Worm (Caenorhabditis elegans) whole organism, L1 larva: ENCODE measurements around the gene F44D12.10.
"Not testable (repeated sequence)": the region's sequence is repeated elsewhere in the genome, so short reads cannot be mapped to it uniquely, and the experiment has no call there.

Source experiments
- C34B4.2 ChIP-seq: sonication (generic microtip); optimal IDR thresholded peaks from 2 replicates; lab custom pipeline; 2017; ENCODE audit warnings: mild to moderate bottlenecking, missing genetic modification characterization, missing compliant biosample characterization
- F16B12.6 ChIP-seq: fragments of 150-350 bp; optimal IDR thresholded peaks from 2 replicates; lab custom pipeline; 2014; ENCODE audit warnings: missing biosample characterization, missing genetic modification characterization
- aha-1 ChIP-seq: fragments of 150-350 bp; optimal IDR thresholded peaks from 2 replicates; lab custom pipeline; 2014; ENCODE audit warnings: missing biosample characterization, missing genetic modification characterization
- blmp-1 ChIP-seq: fragments of 150-350 bp; optimal IDR thresholded peaks from 2 replicates; lab custom pipeline; 2014; ENCODE audit warnings: missing biosample characterization, missing genetic modification characterization
- ceh-8 ChIP-seq: fragments of 200-800 bp; sonication (Bioruptor generic); optimal IDR thresholded peaks from 2 replicates; lab custom pipeline; 2018; ENCODE audit warnings: mild to moderate bottlenecking, missing genetic modification characterization, moderate library complexity, missing compliant biosample characterization
- ceh-82 ChIP-seq, 3 experiments: fragments of 150-350 bp in 1 of 3; sonication (generic microtip) in 2 of 3; optimal IDR thresholded peaks; 2 replicates each; lab custom pipeline; 2014 to 2017; ENCODE audit warnings: missing biosample characterization in 3 of 3, missing genetic modification characterization in 3 of 3
- ces-1 ChIP-seq: fragments of 150-350 bp; optimal IDR thresholded peaks from 2 replicates; lab custom pipeline; 2014; ENCODE audit warnings: missing biosample characterization, missing genetic modification reagents, missing genetic modification characterization
- dpl-1 ChIP-seq, 3 experiments: fragments of 150-350 bp in 2 of 3; sonication (generic microtip) in 1 of 3; optimal IDR thresholded peaks; 2 replicates each; lab custom pipeline; 2014 to 2017; ENCODE audit warnings: missing biosample characterization in 3 of 3, missing genetic modification characterization in 3 of 3, missing genetic modification reagents in 3 of 3
- dsc-1 ChIP-seq: sonication (generic microtip); optimal IDR thresholded peaks from 2 replicates; lab custom pipeline; 2016; ENCODE audit warnings: mild to moderate bottlenecking, missing genetic modification characterization, missing compliant biosample characterization
- egl-27 ChIP-seq, 2 experiments: fragments of 150-350 bp in 1 of 2; sonication (generic microtip); optimal IDR thresholded peaks; 3 replicates each; lab custom pipeline; 2017 to 2018; ENCODE audit warnings: missing biosample characterization in 2 of 2, missing genetic modification characterization in 2 of 2, missing genetic modification reagents in 2 of 2
- fkh-4 ChIP-seq: sonication (generic microtip); optimal IDR thresholded peaks from 2 replicates; lab custom pipeline; 2016; ENCODE audit warnings: missing compliant biosample characterization, missing genetic modification characterization, borderline replicate concordance
- fkh-8 ChIP-seq: sonication (generic microtip); optimal IDR thresholded peaks from 2 replicates; lab custom pipeline; 2016; ENCODE audit warnings: mild to moderate bottlenecking, missing genetic modification characterization, missing compliant biosample characterization
- fos-1 ChIP-seq: fragments of 150-350 bp; optimal IDR thresholded peaks from 2 replicates; lab custom pipeline; 2014; ENCODE audit warnings: missing biosample characterization, missing genetic modification characterization
- grh-1 ChIP-seq: fragments of 200-800 bp; sonication (Bioruptor generic); IDR thresholded peaks from 2 replicates; pipeline ENCODE4 v1.3.6; 2022; ENCODE audit warnings: missing genetic modification reagents, missing genetic modification characterization, missing compliant biosample characterization
- hlh-17 ChIP-seq: fragments of 200-800 bp; sonication (Bioruptor generic); optimal IDR thresholded peaks from 2 replicates; lab custom pipeline; 2018; ENCODE audit warnings: missing genetic modification characterization, mild to moderate bottlenecking, missing compliant biosample characterization, moderate library complexity, borderline replicate concordance
- hlh-4 ChIP-seq: sonication (generic microtip); optimal IDR thresholded peaks from 2 replicates; lab custom pipeline; 2016; ENCODE audit warnings: mild to moderate bottlenecking, missing genetic modification characterization, missing compliant biosample characterization
- irx-1 ChIP-seq: sonication (generic microtip); optimal IDR thresholded peaks from 2 replicates; lab custom pipeline; 2016; ENCODE audit warnings: missing genetic modification characterization, missing compliant biosample characterization
- isw-1 ChIP-seq: fragments of 200-800 bp; sonication (Bioruptor generic); IDR thresholded peaks from 2 replicates; pipeline ENCODE4 v1.3.6; 2022; ENCODE audit warnings: missing genetic modification characterization, missing compliant biosample characterization
- jun-1 ChIP-seq: fragments of 150-350 bp; optimal IDR thresholded peaks from 2 replicates; lab custom pipeline; 2014; ENCODE audit warnings: missing biosample characterization, missing genetic modification reagents, missing genetic modification characterization
- lin-39 ChIP-seq: fragments of 150-350 bp; optimal IDR thresholded peaks from 2 replicates; lab custom pipeline; 2014; ENCODE audit warnings: missing biosample characterization, missing genetic modification reagents, missing genetic modification characterization
- lir-3 ChIP-seq: sonication (generic microtip); optimal IDR thresholded peaks from 2 replicates; lab custom pipeline; 2016; ENCODE audit warnings: mild to moderate bottlenecking, missing genetic modification characterization, moderate library complexity, missing compliant biosample characterization; ENCODE audit not compliant: poor library complexity
- mdl-1 ChIP-seq, 2 experiments: fragments of 150-350 bp; optimal IDR thresholded peaks; 2 replicates each; lab custom pipeline; 2014 to 2017; ENCODE audit warnings: missing biosample characterization in 2 of 2, missing genetic modification characterization in 2 of 2, inconsistent platforms in 1 of 2
- mef-2 ChIP-seq: fragments of 150-350 bp; optimal IDR thresholded peaks from 2 replicates; lab custom pipeline; 2014; ENCODE audit warnings: missing biosample characterization, missing genetic modification characterization
- mep-1 ChIP-seq: fragments of 150-350 bp; optimal IDR thresholded peaks from 2 replicates; lab custom pipeline; 2014; ENCODE audit warnings: missing biosample characterization, missing genetic modification characterization
- nhr-11 ChIP-seq: fragments of 150-350 bp; optimal IDR thresholded peaks from 2 replicates; lab custom pipeline; 2014; ENCODE audit warnings: missing biosample characterization, missing genetic modification characterization
- nhr-19 ChIP-seq: fragments of 200-800 bp; sonication (Bioruptor generic); conservative IDR thresholded peaks from 2 replicates; pipeline ENCODE4 v1.3.6; 2022; ENCODE audit warnings: missing genetic modification characterization, missing compliant biosample characterization
- nhr-237 ChIP-seq: fragments of 150-350 bp; optimal IDR thresholded peaks from 2 replicates; lab custom pipeline; 2014; ENCODE audit warnings: missing biosample characterization, missing genetic modification characterization
- nhr-47 ChIP-seq: sonication (generic microtip); optimal IDR thresholded peaks from 2 replicates; lab custom pipeline; 2016; ENCODE audit warnings: mild to moderate bottlenecking, missing genetic modification characterization, moderate library complexity, missing compliant biosample characterization
- nhr-71 ChIP-seq: sonication (generic microtip); optimal IDR thresholded peaks from 2 replicates; lab custom pipeline; 2016; ENCODE audit warnings: mild to moderate bottlenecking, missing genetic modification characterization, moderate library complexity, missing compliant biosample characterization
- nhr-76 ChIP-seq: sonication (generic microtip); optimal IDR thresholded peaks from 2 replicates; lab custom pipeline; 2017; ENCODE audit warnings: missing biosample characterization, missing genetic modification characterization
- nhr-77 ChIP-seq: fragments of 150-350 bp; optimal IDR thresholded peaks from 2 replicates; lab custom pipeline; 2014; ENCODE audit warnings: missing biosample characterization, missing genetic modification characterization
- rnt-1 ChIP-seq: sonication (generic microtip); optimal IDR thresholded peaks from 2 replicates; lab custom pipeline; 2016; ENCODE audit warnings: mild to moderate bottlenecking, missing genetic modification characterization, moderate library complexity, missing compliant biosample characterization
- skn-1 ChIP-seq: fragments of 150-350 bp; optimal IDR thresholded peaks from 2 replicates; lab custom pipeline; 2014; ENCODE audit warnings: missing biosample characterization, missing genetic modification characterization
- snu-23 ChIP-seq: sonication (generic microtip); optimal IDR thresholded peaks from 2 replicates; lab custom pipeline; 2016; ENCODE audit warnings: missing genetic modification characterization, missing compliant biosample characterization
- tlp-1 ChIP-seq: fragments of 150-350 bp; optimal IDR thresholded peaks from 2 replicates; lab custom pipeline; 2014; ENCODE audit warnings: missing biosample characterization, missing genetic modification characterization
- unc-62 ChIP-seq: fragments of 150-350 bp; optimal IDR thresholded peaks from 2 replicates; lab custom pipeline; 2014; ENCODE audit warnings: missing biosample characterization, missing genetic modification reagents, missing genetic modification characterization
- unc-86 ChIP-seq: sonication (generic microtip); optimal IDR thresholded peaks from 2 replicates; lab custom pipeline; 2016; ENCODE audit warnings: missing genetic modification characterization, missing compliant biosample characterization
- vab-15 ChIP-seq: sonication (generic microtip); optimal IDR thresholded peaks from 2 replicates; lab custom pipeline; 2017; ENCODE audit warnings: missing genotype, mild to moderate bottlenecking, missing genetic modification characterization, missing compliant biosample characterization
- ztf-11 ChIP-seq, 2 experiments: sonication (generic microtip); optimal IDR thresholded peaks; 2 replicates each; lab custom pipeline; 2016 to 2017; ENCODE audit warnings: missing genetic modification characterization in 2 of 2, missing biosample characterization in 1 of 2, missing compliant biosample characterization in 1 of 2

The F44D12.10 gene

DNA sequence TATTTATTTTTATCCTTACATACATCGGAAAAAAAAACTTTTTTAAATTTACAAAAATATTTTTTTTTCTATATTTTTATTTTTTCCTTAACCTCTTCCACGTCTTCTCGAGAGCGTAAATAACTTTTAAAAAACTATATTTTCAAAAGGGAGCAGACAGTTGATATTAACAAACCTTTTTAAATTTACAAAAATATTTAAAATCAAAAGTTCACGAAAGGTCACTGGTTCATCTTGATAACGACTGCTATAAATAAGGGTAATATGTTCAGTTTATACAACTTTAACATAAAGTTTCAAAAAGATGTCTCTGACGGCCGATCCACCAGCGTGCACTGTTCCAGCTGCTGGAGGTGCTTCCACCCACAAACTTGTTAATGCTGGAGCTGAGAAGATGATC is 8.1 kb downstream of the F44D12.10 start, which contains the start of the genes F44D12.16 and msd-2:
Gene F44D12.16, plus strand, starts transcription at position 301 of the 400 bp plus-strand sequence.
Gene msd-2, plus strand, starts transcription at position 305 of the 400 bp plus-strand sequence.
- not testable (repeated sequence) for TF ChIP-seq grh-1 (GFP tag; lab: Robert Waterston, UW); egl-27 (tag; optimal IDR thresholded peaks at IDR 0.05; lab: Kevin White, UChicago); lin-39 (tag; lab: Kevin White, UChicago)

ce11 chrIV:10027566-10027965 is 9.3 kb downstream of the F44D12.10 start, which contains the start of gene gipc-2:
TSS of gene gipc-2 (minus strand) at chrIV:10027666.
- no peak for TF ChIP-seq snu-23 (GFP tag; lab: Kevin White, UChicago)
- TF ChIP-seq nhr-11 = no peak
- no peak for TF ChIP-seq dpl-1 (GFP tag; optimal IDR thresholded peaks at IDR 0.05; lab: Kevin White, UChicago)
- no peak for TF ChIP-seq hlh-17 (GFP tag; lab: Kevin White, UChicago)
- no peak for TF ChIP-seq isw-1 (GFP tag; lab: Robert Waterston, UW)
- TF ChIP-seq jun-1 = no peak

DNA sequence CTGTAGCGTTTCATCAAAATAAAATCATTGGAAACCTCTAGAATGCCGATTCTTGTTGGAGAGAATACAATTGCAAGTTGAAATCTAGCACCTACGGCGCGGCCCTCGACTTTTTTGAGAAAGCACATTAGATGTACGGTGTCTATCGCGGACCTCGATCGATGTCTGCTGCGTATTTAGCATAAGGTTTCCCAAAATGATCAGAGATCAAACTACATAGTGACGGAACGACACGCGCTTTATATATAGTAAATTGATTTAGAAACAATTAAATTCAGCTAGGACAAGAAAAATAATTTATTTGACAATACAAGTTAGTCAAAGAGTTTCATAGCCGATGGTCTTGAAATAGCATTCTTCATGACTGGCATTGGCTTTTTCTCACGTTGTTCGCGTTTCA is 10.7 kb downstream of the F44D12.10 start:
- TF ChIP-seq lir-3 (tag; lab: Kevin White, UChicago) (no peak), ceh-82 (tag; optimal IDR thresholded peaks at IDR 0.05; lab: Kevin White, UChicago) (no peak), nhr-76 (no peak), vab-15 (no peak), F16B12.6 (tag; lab: Kevin White, UChicago) (no peak), nhr-77 (no peak), dpl-1 (GFP tag; optimal IDR thresholded peaks at IDR 0.05; lab: Kevin White, UChicago) (no peak)

- no peak for TF ChIP-seq nhr-47 (tag; lab: Kevin White, UChicago)
- TF ChIP-seq F16B12.6 (tag; lab: Kevin White, UChicago) = no peak
- TF ChIP-seq mef-2 (tag; lab: Kevin White, UChicago) = no peak
- TF ChIP-seq unc-86 (tag; lab: Kevin White, UChicago) = no peak
- no peak for TF ChIP-seq nhr-237 (tag; lab: Kevin White, UChicago)
- no peak for TF ChIP-seq aha-1 (tag; lab: Kevin White, UChicago)
- no peak for TF ChIP-seq skn-1
- no peak for TF ChIP-seq ceh-8
- no peak for TF ChIP-seq unc-62 (GFP tag; lab: Kevin White, UChicago)
- no peak for TF ChIP-seq nhr-76
- no peak for TF ChIP-seq ces-1
- no peak for TF ChIP-seq nhr-11
- no peak for TF ChIP-seq mep-1
- TF ChIP-seq fkh-4 (tag; lab: Kevin White, UChicago) = no peak
Measured at ce11 chrIV:10022991-10023390, 13.9 kb downstream of the F44D12.10 start, which contains the start of gene F44D12.8. TSS of gene F44D12.8 (plus strand) at chrIV:10023291.

ce11 chrIV:10021283-10021682 is 15.6 kb downstream of the F44D12.10 start, which contains the start of gene F44D12.19:
TSS of gene F44D12.19 (plus strand) at chrIV:10021583.
- no peak for TF ChIP-seq rnt-1 (tag; lab: Kevin White, UChicago)

- no peak for TF ChIP-seq tlp-1 (tag; lab: Kevin White, UChicago)
- no peak for TF ChIP-seq hlh-4 (tag; lab: Kevin White, UChicago)
- TF ChIP-seq irx-1 (tag; lab: Kevin White, UChicago) = no peak
- no peak for TF ChIP-seq blmp-1
- no peak for TF ChIP-seq dpl-1 (GFP tag; optimal IDR thresholded peaks at IDR 0.05; lab: Kevin White, UChicago)
- no peak for TF ChIP-seq nhr-71 (tag; lab: Kevin White, UChicago)
- no peak for TF ChIP-seq C34B4.2
- no peak for TF ChIP-seq fos-1
- no peak for TF ChIP-seq dsc-1
- TF ChIP-seq fkh-8 (tag; lab: Kevin White, UChicago) = no peak
- TF ChIP-seq mep-1 = no peak
- no peak for TF ChIP-seq ztf-11 (tag; optimal IDR thresholded peaks at IDR 0.05; lab: Kevin White, UChicago)
- TF ChIP-seq mdl-1 (tag; optimal IDR thresholded peaks at IDR 0.05; lab: Kevin White, UChicago) = no peak
- no peak for TF ChIP-seq nhr-19 (GFP tag; lab: Robert Waterston, UW)
- TF ChIP-seq, all 84 proteins: peak for 0
Measured at ce11 chrIV:10017633-10018032, 19.2 kb downstream of the F44D12.10 start, which contains the start of gene F44D12.2. TSS of gene F44D12.2 (minus strand) at chrIV:10017733.
